Worm (Caenorhabditis elegans) whole organism, L3 larva: ENCODE measurements around the gene efk-1.

Experiments
- R02D3.7 ChIP-seq: fragments of 150-350 bp; optimal IDR thresholded peaks from 2 replicates; lab custom pipeline; 2014; ENCODE audit warnings: missing biosample characterization, missing genetic modification characterization
- ZK546.5 ChIP-seq: sonication (generic microtip); optimal IDR thresholded peaks from 2 replicates; lab custom pipeline; 2017; ENCODE audit warnings: missing biosample characterization, missing genetic modification characterization
- daf-12 ChIP-seq: fragments of 150-350 bp; optimal IDR thresholded peaks from 2 replicates; lab custom pipeline; 2014; ENCODE audit warnings: missing biosample characterization, missing genetic modification reagents, missing genetic modification characterization
- elt-1 ChIP-seq: fragments of 150-350 bp; optimal IDR thresholded peaks from 2 replicates; lab custom pipeline; 2014; ENCODE audit warnings: missing biosample characterization, missing genetic modification characterization
- fkh-10 ChIP-seq: sonication (generic microtip); optimal IDR thresholded peaks from 2 replicates; lab custom pipeline; 2017; ENCODE audit warnings: missing biosample characterization, missing genetic modification reagents, missing genetic modification characterization
- fos-1 ChIP-seq: fragments of 150-350 bp; optimal IDR thresholded peaks from 2 replicates; lab custom pipeline; 2014; ENCODE audit warnings: missing biosample characterization, missing genetic modification characterization
- jun-1 ChIP-seq: fragments of 150-350 bp; optimal IDR thresholded peaks from 2 replicates; lab custom pipeline; 2014; ENCODE audit warnings: missing biosample characterization, missing genetic modification reagents, missing genetic modification characterization
- nhr-11 ChIP-seq: fragments of 150-350 bp; optimal IDR thresholded peaks from 2 replicates; lab custom pipeline; 2014; ENCODE audit warnings: missing biosample characterization, missing genetic modification characterization
- pqm-1 ChIP-seq: fragments of 150-350 bp; optimal IDR thresholded peaks from 2 replicates; lab custom pipeline; 2017; ENCODE audit warnings: missing biosample characterization, missing genetic modification characterization, inconsistent platforms
- snpc-4 ChIP-seq: fragments of 150-350 bp; optimal IDR thresholded peaks from 2 replicates; lab custom pipeline; 2014; ENCODE audit warnings: missing biosample characterization, missing genetic modification characterization
- unc-39 ChIP-seq: sonication (generic microtip); optimal IDR thresholded peaks from 4 replicates; lab custom pipeline; 2017; ENCODE audit warnings: missing biosample characterization, missing genetic modification characterization
- unc-62 ChIP-seq: fragments of 150-350 bp; sonication (generic microtip); optimal IDR thresholded peaks from 4 replicates; lab custom pipeline; 2014; ENCODE audit warnings: missing biosample characterization, missing genetic modification reagents, missing genetic modification characterization
- zag-1 ChIP-seq: fragments of 150-350 bp; optimal IDR thresholded peaks from 2 replicates; lab custom pipeline; 2014; ENCODE audit warnings: missing biosample characterization, missing genetic modification characterization

ce11 chrIII:6148684-6149083 lies 19.7 kb downstream of the efk-1 start:
- TF ChIP-seq jun-1 (tag; lab: Kevin White, UChicago), result no peak
- no peak for TF ChIP-seq unc-62
- TF ChIP-seq zag-1 (tag; lab: Kevin White, UChicago), result no peak
- TF ChIP-seq ZK546.5 (tag; lab: Kevin White, UChicago), result no peak
- no peak for TF ChIP-seq pqm-1 (tag; lab: Kevin White, UChicago)
- no peak for TF ChIP-seq daf-12 (tag; lab: Kevin White, UChicago)
- TF ChIP-seq elt-1 (tag; lab: Kevin White, UChicago), result no peak
- no peak for TF ChIP-seq R02D3.7 (tag; lab: Kevin White, UChicago)
- no peak for TF ChIP-seq fkh-10 (GFP tag; lab: Kevin White, UChicago)
- TF ChIP-seq nhr-11 (tag; lab: Kevin White, UChicago), result no peak
- no peak for TF ChIP-seq unc-39
- TF ChIP-seq fos-1, result no peak
- TF ChIP-seq snpc-4 (tag; lab: Kevin White, UChicago), result no peak
